Worm (Caenorhabditis elegans) whole organism, young adult: Measurements from ENCODE around the gene spp-28.
A peak's percentile ranks its signal among the peaks of the same experiment; 100 is the strongest.

ENCODE experiments used
- B0035.1 ChIP-seq: sonication (generic microtip); optimal IDR thresholded peaks from 2 replicates; lab custom pipeline; 2016; ENCODE audit warnings: missing genetic modification characterization, mild to moderate bottlenecking, missing compliant biosample characterization, missing genotype, missing genetic modification reagents
- C06A6.2 ChIP-seq: fragments of 200-800 bp; sonication (Bioruptor generic); conservative IDR thresholded peaks from 2 replicates; pipeline ENCODE4 v1.3.6; 2022; ENCODE audit warnings: missing genetic modification characterization, missing compliant biosample characterization
- F39B2.1 ChIP-seq: fragments of 200-800 bp; sonication (Bioruptor generic); IDR thresholded peaks from 2 replicates; pipeline ENCODE4 v1.3.6; 2022; ENCODE audit warnings: missing genetic modification reagents, missing genetic modification characterization, missing compliant biosample characterization
- F55B11.4 ChIP-seq: sonication (generic microtip); optimal IDR thresholded peaks from 2 replicates; lab custom pipeline; 2016; ENCODE audit warnings: missing compliant biosample characterization, missing genetic modification characterization, borderline replicate concordance; ENCODE audit not compliant: insufficient read depth
- K12H6.12 ChIP-seq: fragments of 200-800 bp; sonication (Bioruptor generic); optimal IDR thresholded peaks from 2 replicates; lab custom pipeline; 2018; ENCODE audit warnings: mild to moderate bottlenecking, missing genetic modification characterization, missing compliant biosample characterization
- T26A5.8 ChIP-seq: sonication (generic microtip); optimal IDR thresholded peaks from 2 replicates; lab custom pipeline; 2016; ENCODE audit warnings: missing genetic modification characterization, missing compliant biosample characterization
- ZK185.1 ChIP-seq: sonication (generic microtip); optimal IDR thresholded peaks from 2 replicates; lab custom pipeline; 2016; ENCODE audit warnings: mild to moderate bottlenecking, missing genetic modification characterization, missing compliant biosample characterization; ENCODE audit not compliant: poor library complexity, severe bottlenecking
- akir-1 ChIP-seq: fragments of 200-800 bp; sonication (Bioruptor generic); optimal IDR thresholded peaks from 2 replicates; lab custom pipeline; 2018; ENCODE audit warnings: mild to moderate bottlenecking, missing genetic modification characterization, moderate library complexity, missing compliant biosample characterization
- ama-1 ChIP-seq, 3 experiments: fragments of 150-350 bp in 1 of 3; sonication (generic microtip) in 2 of 3; optimal IDR thresholded peaks; 2 replicates each; lab custom pipeline; 2014 to 2018; ENCODE audit warnings: missing biosample characterization in 2 of 3, missing genetic modification characterization in 2 of 3, missing genetic modification reagents in 2 of 3
- cebp-1 ChIP-seq, 2 experiments: fragments of 200-800 bp in 1 of 2; sonication (Bioruptor generic) in 1 of 2; sonication (generic microtip) in 1 of 2; IDR thresholded peaks in 1 of 2; optimal IDR thresholded peaks in 1 of 2; 2 replicates each; pipeline versions ENCODE4 v1.3.6 to Lab custom; 2017 to 2022; ENCODE audit warnings: missing compliant biosample characterization in 2 of 2, missing genetic modification characterization in 2 of 2, mild to moderate bottlenecking in 1 of 2, missing genetic modification reagents in 1 of 2, moderate library complexity in 1 of 2
- cebp-2 ChIP-seq: fragments of 200-800 bp; sonication (Bioruptor generic); IDR thresholded peaks from 2 replicates; pipeline ENCODE4 v1.3.6; 2022; ENCODE audit warnings: missing genetic modification characterization, missing compliant biosample characterization
- ceh-27 ChIP-seq: fragments of 200-800 bp; sonication (Bioruptor generic); optimal IDR thresholded peaks from 2 replicates; lab custom pipeline; 2018; ENCODE audit warnings: mild to moderate bottlenecking, missing genetic modification characterization, moderate library complexity, missing compliant biosample characterization
- ceh-40 ChIP-seq: fragments of 200-800 bp; sonication (Bioruptor generic); IDR thresholded peaks from 2 replicates; pipeline ENCODE4 v1.3.6; 2022; ENCODE audit warnings: missing genetic modification characterization, missing compliant biosample characterization
- ceh-79 ChIP-seq: sonication (generic microtip); optimal IDR thresholded peaks from 2 replicates; lab custom pipeline; 2017; ENCODE audit warnings: mild to moderate bottlenecking, missing genetic modification characterization, missing compliant biosample characterization
- ceh-91 ChIP-seq: fragments of 200-800 bp; sonication (Bioruptor generic); IDR thresholded peaks from 2 replicates; pipeline ENCODE4 v1.3.6; 2022; ENCODE audit warnings: missing genetic modification reagents, missing genetic modification characterization, missing compliant biosample characterization
- die-1 ChIP-seq: sonication (generic microtip); optimal IDR thresholded peaks from 2 replicates; lab custom pipeline; 2016; ENCODE audit warnings: missing genotype, mild to moderate bottlenecking, missing genetic modification characterization, missing compliant biosample characterization
- ekl-4 ChIP-seq: fragments of 200-800 bp; sonication (Bioruptor generic); IDR thresholded peaks from 2 replicates; pipeline ENCODE4 v1.3.6; 2022; ENCODE audit warnings: missing genetic modification reagents, missing genetic modification characterization, missing compliant biosample characterization
- fkh-3 ChIP-seq: sonication (generic microtip); optimal IDR thresholded peaks from 2 replicates; lab custom pipeline; 2016; ENCODE audit warnings: mild to moderate bottlenecking, missing genetic modification characterization, missing compliant biosample characterization
- hlh-12 ChIP-seq: sonication (generic microtip); optimal IDR thresholded peaks from 2 replicates; lab custom pipeline; 2016; ENCODE audit warnings: missing genetic modification characterization, missing compliant biosample characterization
- hmg-1.2 ChIP-seq: fragments of 200-800 bp; sonication (Bioruptor generic); IDR thresholded peaks from 2 replicates; pipeline ENCODE4 v1.3.6; 2022; ENCODE audit warnings: missing genetic modification reagents, missing genetic modification characterization, missing compliant biosample characterization
- hrde-1 ChIP-seq: sonication (generic microtip); optimal IDR thresholded peaks from 2 replicates; lab custom pipeline; 2016; ENCODE audit warnings: missing genetic modification characterization, mild to moderate bottlenecking, missing compliant biosample characterization, moderate library complexity, missing genotype, missing genetic modification reagents, borderline replicate concordance
- let-526 ChIP-seq: fragments of 200-800 bp; sonication (Bioruptor generic); IDR thresholded peaks from 2 replicates; pipeline ENCODE4 v1.3.6; 2022; ENCODE audit warnings: missing genetic modification reagents, missing genetic modification characterization, missing compliant biosample characterization
- lsy-27 ChIP-seq: sonication (generic microtip); optimal IDR thresholded peaks from 2 replicates; lab custom pipeline; 2017; ENCODE audit warnings: missing genetic modification characterization, mild to moderate bottlenecking, missing compliant biosample characterization, antibody characterized with exemption, missing genotype, borderline replicate concordance; ENCODE audit not compliant: insufficient read depth
- madf-3 ChIP-seq: fragments of 200-800 bp; sonication (Bioruptor generic); IDR thresholded peaks from 2 replicates; pipeline ENCODE4 v1.3.6; 2022; ENCODE audit warnings: missing genetic modification reagents, missing genetic modification characterization, missing compliant biosample characterization
- madf-8 ChIP-seq: fragments of 200-800 bp; sonication (Bioruptor generic); conservative IDR thresholded peaks from 2 replicates; pipeline ENCODE4 v1.3.6; 2022; ENCODE audit warnings: missing genetic modification reagents, missing genetic modification characterization, missing compliant biosample characterization
- mcd-1 ChIP-seq: fragments of 200-800 bp; sonication (Bioruptor generic); IDR thresholded peaks from 2 replicates; pipeline ENCODE4 v1.3.6; 2022; ENCODE audit warnings: missing genetic modification reagents, missing genetic modification characterization, missing compliant biosample characterization
- snpc-1.3 ChIP-seq: sonication (generic microtip); optimal IDR thresholded peaks from 2 replicates; lab custom pipeline; 2017; ENCODE audit warnings: missing genetic modification characterization, mild to moderate bottlenecking, missing compliant biosample characterization, antibody characterized with exemption, moderate library complexity, missing genotype, missing genetic modification reagents; ENCODE audit not compliant: insufficient read depth
- somi-1 ChIP-seq: fragments of 200-800 bp; sonication (Bioruptor generic); optimal IDR thresholded peaks from 2 replicates; lab custom pipeline; 2018; ENCODE audit warnings: mild to moderate bottlenecking, missing genetic modification characterization, missing compliant biosample characterization
- tbp1 ChIP-seq: fragments of 200-800 bp; sonication (Bioruptor generic); optimal IDR thresholded peaks from 2 replicates; lab custom pipeline; 2018; ENCODE audit warnings: mild to moderate bottlenecking, missing genetic modification characterization, missing compliant biosample characterization
- tlf-1 ChIP-seq: fragments of 200-800 bp; sonication (Bioruptor generic); optimal IDR thresholded peaks from 2 replicates; lab custom pipeline; 2018; ENCODE audit warnings: mild to moderate bottlenecking, missing genetic modification characterization, missing compliant biosample characterization
- unc-62 ChIP-seq: fragments of 150-350 bp; optimal IDR thresholded peaks from 2 replicates; lab custom pipeline; 2014; ENCODE audit warnings: missing biosample characterization, missing genetic modification reagents, missing genetic modification characterization
- zim-3 ChIP-seq: sonication (generic microtip); optimal IDR thresholded peaks from 2 replicates; lab custom pipeline; 2017; ENCODE audit warnings: mild to moderate bottlenecking, missing genetic modification characterization, moderate library complexity, missing compliant biosample characterization
- ztf-28 ChIP-seq: fragments of 200-800 bp; sonication (Bioruptor generic); IDR thresholded peaks from 2 replicates; pipeline ENCODE4 v1.3.6; 2022; ENCODE audit warnings: missing genetic modification reagents, missing genetic modification characterization, missing compliant biosample characterization
- ztf-3 ChIP-seq: fragments of 200-800 bp; sonication (Bioruptor generic); optimal IDR thresholded peaks from 2 replicates; lab custom pipeline; 2018; ENCODE audit warnings: mild to moderate bottlenecking, missing genetic modification characterization, missing compliant biosample characterization

The spp-28 gene

ce11 chrIII:4195306-4196008 is 5.3 kb upstream of the spp-28 start (continued):
- TF ChIP-seq cebp-2 (GFP tag; lab: Robert Waterston, UW) (no peak), ztf-3 (GFP tag; lab: Kevin White, UChicago) (no peak), fkh-3 (tag; lab: Kevin White, UChicago) (peak; percentile 80), ztf-28 (GFP tag; lab: Robert Waterston, UW) (no peak), ceh-91 (no peak), zim-3 (tag; lab: Kevin White, UChicago) (peak; percentile 74), somi-1 (GFP tag; lab: Kevin White, UChicago) (no peak), cebp-1 (GFP tag; IDR thresholded peaks at IDR 0.05; lab: Robert Waterston, UW) (no peak), cebp-1 (tag; optimal IDR thresholded peaks at IDR 0.05; lab: Kevin White, UChicago) (peak; percentile 62), let-526 (0 out of 2 replicates have a peak, but pooled peaks have one; percentile 49), mcd-1 (GFP tag; lab: Robert Waterston, UW) (0 out of 2 replicates have a peak, but pooled peaks have one; percentile 19), C06A6.2 (GFP tag; lab: Robert Waterston, UW) (peak; percentile 58; the same call in 1 of the 2 replicates), madf-3 (GFP tag; lab: Robert Waterston, UW) (peak; percentile 56; the same call in 1 of the 2 replicates), ekl-4 (peak; percentile 83), akir-1 (GFP tag; lab: Kevin White, UChicago) (no peak), snpc-1.3 (tag; lab: Kevin White, UChicago) (peak; percentile 41), tbp1 (peak; percentile 41), madf-8 (no peak), die-1 (no peak), F39B2.1 (GFP tag; lab: Robert Waterston, UW) (no peak), ceh-27 (GFP tag; lab: Kevin White, UChicago) (peak; percentile 42), unc-62 (GFP tag; lab: Kevin White, UChicago) (no peak), T26A5.8 (no peak), ZK185.1 (peak; percentile 72), hmg-1.2 (peak; percentile 36; the same call in 1 of the 2 replicates), ceh-79 (tag; lab: Kevin White, UChicago) (peak; percentile 33), hrde-1 (no peak), hlh-12 (tag; lab: Kevin White, UChicago) (no peak), ceh-40 (GFP tag; lab: Robert Waterston, UW) (peak; percentile 64; the same call in 1 of the 2 replicates), lsy-27 (tag; lab: Kevin White, UChicago) (no peak), F55B11.4 (tag; lab: Kevin White, UChicago) (no peak), K12H6.12 (peak; percentile 39)
- TF ChIP-seq, all 124 proteins: peak for 58

DNA sequence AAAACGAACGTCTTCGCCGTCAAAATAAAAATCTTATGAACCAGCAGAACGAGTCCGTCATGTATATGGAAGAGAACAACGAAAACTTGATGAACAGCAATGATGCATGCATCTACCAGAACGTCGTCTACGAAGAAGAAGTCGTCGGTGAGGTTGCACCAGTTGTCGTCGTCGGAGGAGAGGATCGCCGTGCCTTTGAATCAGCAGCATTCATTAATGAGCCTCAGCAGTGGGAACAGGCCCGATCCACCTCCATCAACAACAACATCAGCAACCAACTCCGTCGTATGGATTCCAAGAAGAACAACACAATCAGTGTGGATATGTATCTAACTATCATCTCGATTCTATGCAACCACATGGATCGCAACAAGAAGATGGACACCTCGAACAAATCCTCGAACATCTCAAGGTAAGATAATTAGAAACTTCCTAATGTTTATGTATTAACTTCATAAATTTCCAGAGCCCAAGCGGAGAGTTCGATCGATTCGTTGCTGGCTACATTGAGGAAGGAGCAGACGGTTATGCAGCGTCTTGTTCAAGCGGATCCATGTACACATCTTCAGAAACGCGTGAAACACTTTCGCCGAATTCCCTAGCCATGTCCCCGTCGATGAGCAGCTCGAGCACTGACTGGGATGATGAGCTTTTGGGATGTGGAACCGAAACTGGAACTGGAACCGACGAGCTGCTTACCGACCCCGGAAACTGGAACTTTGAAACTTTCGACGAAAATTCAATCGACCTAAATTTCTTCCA is 4.4 kb upstream of the spp-28 start:
- TF ChIP-seq cebp-2 (GFP tag; lab: Robert Waterston, UW) (0 out of 2 replicates have a peak, but pooled peaks have one; percentile 57), ekl-4 (no peak), tlf-1 (GFP tag; lab: Kevin White, UChicago) (peak; percentile 13), ama-1 (optimal IDR thresholded peaks at IDR 0.05; lab: Kevin White, UChicago) (no peak), ama-1 (GFP tag; optimal IDR thresholded peaks at IDR 0.05; lab: Kevin White, UChicago) (peak in 1 of 2 experiments; percentile 66), hmg-1.2 (0 out of 2 replicates have a peak, but pooled peaks have one; percentile 11), B0035.1 (tag; lab: Kevin White, UChicago) (no peak)
